Worm (Caenorhabditis elegans): Measurements from ENCODE around the gene pxl-1.

pxl-1 gene

ce11 chrIII:5874263-5874662 is 21.6 kb downstream of the pxl-1 start (continued):
- TF ChIP-seq lir-3 (tag; optimal IDR thresholded peaks at IDR 0.05; ENCODE audit: poor library complexity) (no peak), hlh-4 (tag; optimal IDR thresholded peaks at IDR 0.05) (no peak), nhr-19 (GFP tag; conservative IDR thresholded peaks at IDR 0.05) (peak; percentile 58), C16A3.4 (tag; optimal IDR thresholded peaks at IDR 0.05) (peak; percentile 18), xbp-1 (tag; optimal IDR thresholded peaks at IDR 0.05) (peak; percentile 16), lin-14 (GFP tag; optimal IDR thresholded peaks at IDR 0.05) (peak; percentile 23), nhr-85 (tag) (peak; percentile 86), nhr-28 (tag; optimal IDR thresholded peaks at IDR 0.05) (no peak), lsy-2 (tag; optimal IDR thresholded peaks at IDR 0.05) (peak in 1 of 2 experiments; percentile 24), lin-35 (GFP tag; optimal IDR thresholded peaks at IDR 0.05) (peak in 1 of 2 experiments; percentile 72), ets-5 (GFP tag; IDR thresholded peaks at IDR 0.05) (no peak), pax-3 (tag; optimal IDR thresholded peaks at IDR 0.05) (no peak), Y116A8C.19 (tag; optimal IDR thresholded peaks at IDR 0.05; ENCODE audit: borderline replicate concordance) (no peak), nhr-84 (tag; optimal IDR thresholded peaks at IDR 0.05) (no peak), skn-1 (tag; optimal IDR thresholded peaks at IDR 0.05) (no peak), ztf-4 (tag; optimal IDR thresholded peaks at IDR 0.05) (peak; percentile 54), aly-2 (tag; optimal IDR thresholded peaks at IDR 0.05) (peak; percentile 65), egl-13 (tag; optimal IDR thresholded peaks at IDR 0.05) (no peak), nhr-76 (tag; optimal IDR thresholded peaks at IDR 0.05) (no peak), ceh-63 (GFP tag; optimal IDR thresholded peaks at IDR 0.05) (no peak), fkh-10 (GFP tag; optimal IDR thresholded peaks at IDR 0.05) (no peak), ceh-88 (GFP tag; IDR thresholded peaks at IDR 0.05) (0 out of 2 replicates have a peak, but pooled peaks have one; percentile 11), fos-1 (tag; optimal IDR thresholded peaks at IDR 0.05) (no peak), snpc-4 (tag; optimal IDR thresholded peaks at IDR 0.05) (no peak), mab-9 (GFP tag; IDR thresholded peaks at IDR 0.05) (no peak), nhr-47 (tag; optimal IDR thresholded peaks at IDR 0.05) (peak; percentile 47), dpl-1 (GFP tag; optimal IDR thresholded peaks at IDR 0.05) (peak in 1 of 3 experiments; percentile 31), isw-1 (GFP tag; IDR thresholded peaks at IDR 0.05) (no peak), lin-39 (tag; optimal IDR thresholded peaks at IDR 0.05) (no peak), unc-86 (tag; optimal IDR thresholded peaks at IDR 0.05) (no peak), mef-2 (tag; optimal IDR thresholded peaks at IDR 0.05) (no peak), unc-98 (GFP tag; IDR thresholded peaks at IDR 0.05) (no peak), vab-15 (tag; optimal IDR thresholded peaks at IDR 0.05) (no peak), snu-23 (GFP tag; optimal IDR thresholded peaks at IDR 0.05) (peak; percentile 75), ceh-82 (tag; optimal IDR thresholded peaks at IDR 0.05) (no peak), nhr-11 (tag; optimal IDR thresholded peaks at IDR 0.05) (no peak), nhr-20 (tag; optimal IDR thresholded peaks at IDR 0.05) (peak; percentile 77), sptf-1 (tag; optimal IDR thresholded peaks at IDR 0.05) (no peak), zip-4 (GFP tag; optimal IDR thresholded peaks at IDR 0.05) (no peak), aha-1 (tag; optimal IDR thresholded peaks at IDR 0.05) (no peak), unc-62 (GFP tag; optimal IDR thresholded peaks at IDR 0.05) (no peak), unc-30 (tag; optimal IDR thresholded peaks at IDR 0.05) (no peak), sox-4 (tag; optimal IDR thresholded peaks at IDR 0.05) (no peak), jun-1 (tag; optimal IDR thresholded peaks at IDR 0.05) (no peak), fkh-8 (tag; optimal IDR thresholded peaks at IDR 0.05) (no peak), egl-27 (tag; optimal IDR thresholded peaks at IDR 0.05) (no peak), efl-1 (optimal IDR thresholded peaks at IDR 0.05) (peak in 1 of 2 experiments; percentile 14), efl-1 (GFP tag; optimal IDR thresholded peaks at IDR 0.05 in 1 of 2) (peak in 1 of 2 experiments; percentile 60), nhr-90 (tag; optimal IDR thresholded peaks at IDR 0.05; ENCODE audit: poor library complexity) (peak; percentile 85), irx-1 (tag; optimal IDR thresholded peaks at IDR 0.05) (no peak), lin-13 (GFP tag; optimal IDR thresholded peaks at IDR 0.05) (peak; percentile 46), nhr-77 (tag; optimal IDR thresholded peaks at IDR 0.05) (no peak), nhr-71 (tag; optimal IDR thresholded peaks at IDR 0.05) (peak; percentile 83), ztf-11 (tag; optimal IDR thresholded peaks at IDR 0.05) (no peak)

All from whole organism, L1 larva.